Fruit fly (Drosophila melanogaster) whole organism, embryonic: ENCODE measurements around the gene NKCC.

Source experiments
- Ada2b ChIP-seq: fragments of 200-800 bp; sonication (Bioruptor generic); IDR thresholded peaks from 2 replicates; pipeline ENCODE4 v1.3.6; 2022; ENCODE audit warnings: missing biosample characterization, missing genetic modification characterization
- Aef1 ChIP-seq: fragments of 200-800 bp; sonication (Bioruptor generic); IDR thresholded peaks from 3 replicates; pipeline ENCODE4 v1.3.6; 2022; ENCODE audit warnings: missing biosample characterization, missing genetic modification characterization
- B-H1 ChIP-seq: fragments of 200-800 bp; sonication (Bioruptor generic); IDR thresholded peaks from 3 replicates; pipeline ENCODE4 v1.3.6; 2022; ENCODE audit warnings: missing biosample characterization, missing genetic modification characterization
- CG10147 ChIP-seq: fragments of 200-800 bp; sonication (Bioruptor generic); optimal IDR thresholded peaks from 2 replicates; lab custom pipeline; 2019; ENCODE audit warnings: missing biosample characterization, mild to moderate bottlenecking, missing genetic modification characterization, moderate library complexity
- CG10321 ChIP-seq: fragments of 200-800 bp; sonication (Bioruptor generic); IDR thresholded peaks from 2 replicates; pipeline ENCODE4 v1.3.6; 2022; ENCODE audit warnings: missing biosample characterization, missing genetic modification characterization
- CG10366 ChIP-seq: fragments of 200-800 bp; sonication (Bioruptor generic); IDR thresholded peaks from 2 replicates; pipeline ENCODE4 v1.3.6; 2022; ENCODE audit warnings: missing biosample characterization, missing genetic modification characterization
- CG10654 ChIP-seq: fragments of 200-800 bp; sonication (Bioruptor generic); optimal IDR thresholded peaks from 2 replicates; lab custom pipeline; 2016; ENCODE audit warnings: missing biosample characterization, missing genetic modification characterization
- CG11695 ChIP-seq: fragments of 200-800 bp; sonication (Bioruptor generic); IDR thresholded peaks from 3 replicates; pipeline ENCODE4 v1.3.6; 2022; ENCODE audit warnings: missing biosample characterization, missing genetic modification characterization
- CG12391 ChIP-seq: fragments of 200-800 bp; sonication (Bioruptor generic); optimal IDR thresholded peaks from 3 replicates; lab custom pipeline; 2018; ENCODE audit warnings: missing biosample characterization, mild to moderate bottlenecking, missing genetic modification characterization, moderate library complexity
- CG14441 ChIP-seq: fragments of 200-800 bp; sonication (Bioruptor generic); IDR thresholded peaks from 2 replicates; pipeline ENCODE4 v1.3.6; 2022; ENCODE audit warnings: missing biosample characterization, missing genetic modification characterization
- CG14860 ChIP-seq: fragments of 200-800 bp; sonication (Bioruptor generic); IDR thresholded peaks from 3 replicates; pipeline ENCODE4 v1.3.6; 2022; ENCODE audit warnings: missing biosample characterization, missing genetic modification characterization; ENCODE audit not compliant: partially characterized antibody
- CG15479 ChIP-seq: fragments of 200-800 bp; sonication (Bioruptor generic); optimal IDR thresholded peaks from 3 replicates; lab custom pipeline; 2019; ENCODE audit warnings: missing biosample characterization, mild to moderate bottlenecking, missing genetic modification characterization, moderate library complexity
- CG15696 ChIP-seq: fragments of 200-800 bp; sonication (Bioruptor generic); optimal IDR thresholded peaks from 2 replicates; lab custom pipeline; 2019; ENCODE audit warnings: missing biosample characterization, mild to moderate bottlenecking, missing genetic modification characterization, moderate library complexity
- CG17359 ChIP-seq: fragments of 200-800 bp; sonication (Bioruptor generic); optimal IDR thresholded peaks from 3 replicates; lab custom pipeline; 2018; ENCODE audit warnings: missing biosample characterization, mild to moderate bottlenecking, missing genetic modification characterization, moderate library complexity
- CG2199 ChIP-seq: fragments of 200-800 bp; sonication (Bioruptor generic); IDR thresholded peaks from 3 replicates; pipeline ENCODE4 v1.3.6; 2022; ENCODE audit warnings: missing biosample characterization, missing genetic modification characterization
- CG2678 ChIP-seq: fragments of 200-800 bp; sonication (Bioruptor generic); optimal IDR thresholded peaks from 3 replicates; lab custom pipeline; 2019; ENCODE audit warnings: missing biosample characterization, mild to moderate bottlenecking, missing genetic modification characterization, moderate library complexity
- CG31441 ChIP-seq: fragments of 200-800 bp; sonication (Bioruptor generic); IDR thresholded peaks from 2 replicates; pipeline ENCODE4 v1.3.6; 2022; ENCODE audit warnings: missing biosample characterization, missing genetic modification characterization
- CG3847 ChIP-seq: fragments of 200-800 bp; sonication (Bioruptor generic); IDR thresholded peaks from 2 replicates; pipeline ENCODE4 v1.3.6; 2022; ENCODE audit warnings: missing biosample characterization, missing genetic modification characterization
- CG6765 ChIP-seq: fragments of 200-800 bp; sonication (Bioruptor generic); optimal IDR thresholded peaks from 3 replicates; lab custom pipeline; 2017; ENCODE audit warnings: missing biosample characterization, mild to moderate bottlenecking, missing genetic modification characterization
- CG6813 ChIP-seq: fragments of 200-800 bp; sonication (Bioruptor generic); optimal IDR thresholded peaks from 2 replicates; lab custom pipeline; 2017; ENCODE audit warnings: missing biosample characterization, missing genetic modification characterization, mild to moderate bottlenecking, moderate library complexity, missing genetic modification reagents
- CG7357 ChIP-seq: fragments of 200-800 bp; sonication (Bioruptor generic); IDR thresholded peaks from 3 replicates; pipeline ENCODE4 v1.3.6; 2022; ENCODE audit warnings: missing biosample characterization, missing genetic modification characterization
- CG8478 ChIP-seq: fragments of >200 bp; optimal IDR thresholded peaks from 2 replicates; lab custom pipeline; 2018
- E2f2 ChIP-seq: fragments of 200-800 bp; sonication (Bioruptor generic); IDR thresholded peaks from 2 replicates; pipeline ENCODE4 v1.3.6; 2022; ENCODE audit warnings: missing biosample characterization, missing genetic modification characterization
- Gug ChIP-seq: fragments of 200-800 bp; sonication (Bioruptor generic); IDR thresholded peaks from 4 replicates; pipeline ENCODE4 v1.3.6; 2022; ENCODE audit warnings: missing biosample characterization, missing genetic modification characterization
- HmgD ChIP-seq: fragments of 200-800 bp; sonication (Bioruptor generic); optimal IDR thresholded peaks from 3 replicates; lab custom pipeline; 2016; ENCODE audit warnings: missing biosample characterization, missing genetic modification characterization
- Hr51 ChIP-seq, 2 experiments: fragments of 200-800 bp; sonication (Bioruptor generic); optimal IDR thresholded peaks; 2 replicates in 1 of 2; 3 replicates in 1 of 2; lab custom pipeline; 2016 to 2018; ENCODE audit warnings: missing biosample characterization in 2 of 2, missing genetic modification characterization in 2 of 2, mild to moderate bottlenecking in 1 of 2, moderate library complexity in 1 of 2
- MESR4 ChIP-seq: fragments of 200-800 bp; sonication (Bioruptor generic); optimal IDR thresholded peaks from 2 replicates; lab custom pipeline; 2018; ENCODE audit warnings: missing biosample characterization, mild to moderate bottlenecking, missing genetic modification characterization, moderate library complexity
- NFAT ChIP-seq: fragments of 200-800 bp; sonication (Bioruptor generic); IDR thresholded peaks from 2 replicates; pipeline ENCODE4 v1.3.6; 2022; ENCODE audit warnings: missing biosample characterization, missing genetic modification characterization
- Neu2 ChIP-seq: fragments of 200-800 bp; sonication (Bioruptor generic); optimal IDR thresholded peaks from 3 replicates; lab custom pipeline; 2016; ENCODE audit warnings: missing biosample characterization, missing genetic modification characterization, borderline replicate concordance
- Nf-YC ChIP-seq: fragments of 200-800 bp; optimal IDR thresholded peaks from 3 replicates; lab custom pipeline; 2019; ENCODE audit warnings: missing biosample characterization, mild to moderate bottlenecking, missing genetic modification characterization, moderate library complexity
- Rfx ChIP-seq: fragments of 200-800 bp; sonication (Bioruptor generic); IDR thresholded peaks from 2 replicates; pipeline ENCODE4 v1.3.6; 2022; ENCODE audit warnings: missing biosample characterization, missing genetic modification characterization
- Scr ChIP-seq: fragments of 200-800 bp; sonication (Bioruptor generic); IDR thresholded peaks from 2 replicates; pipeline ENCODE4 v1.3.6; 2022; ENCODE audit warnings: missing biosample characterization, missing genetic modification characterization; ENCODE audit not compliant: partially characterized antibody
- amos ChIP-seq: fragments of 200-800 bp; sonication (Bioruptor generic); IDR thresholded peaks from 2 replicates; pipeline ENCODE4 v1.3.6; 2022; ENCODE audit warnings: missing biosample characterization, missing genetic modification characterization; ENCODE audit not compliant: partially characterized antibody
- ash1 ChIP-seq: fragments of 200-800 bp; sonication (Bioruptor generic); optimal IDR thresholded peaks from 2 replicates; lab custom pipeline; 2018; ENCODE audit warnings: missing biosample characterization, mild to moderate bottlenecking, missing genetic modification characterization
- br ChIP-seq: fragments of >200 bp; optimal IDR thresholded peaks from 2 replicates; lab custom pipeline; 2017
- bsh ChIP-seq, 2 experiments: fragments of 200-800 bp; sonication (Bioruptor generic); optimal IDR thresholded peaks; 2 replicates each; lab custom pipeline; 2017 to 2018; ENCODE audit warnings: mild to moderate bottlenecking in 2 of 2, missing biosample characterization in 2 of 2, missing genetic modification characterization in 2 of 2, moderate library complexity in 1 of 2
- chif ChIP-seq, 2 experiments: fragments of 200-800 bp; sonication (Bioruptor generic); optimal IDR thresholded peaks; 3 replicates each; lab custom pipeline; 2016; ENCODE audit warnings: missing biosample characterization in 2 of 2, missing genetic modification characterization in 2 of 2
- dimm ChIP-seq: fragments of 200-800 bp; sonication (Bioruptor generic); IDR thresholded peaks from 2 replicates; pipeline ENCODE4 v1.3.6; 2022; ENCODE audit warnings: missing biosample characterization, missing genetic modification characterization
- fd3F ChIP-seq: fragments of 200-800 bp; sonication (Bioruptor generic); optimal IDR thresholded peaks from 2 replicates; lab custom pipeline; 2018; ENCODE audit warnings: missing biosample characterization, mild to moderate bottlenecking, missing genetic modification characterization, moderate library complexity
- hbn ChIP-seq: fragments of 200-800 bp; sonication (Bioruptor generic); IDR thresholded peaks from 2 replicates; pipeline ENCODE4 v1.3.6; 2022; ENCODE audit warnings: missing biosample characterization, missing genetic modification characterization; ENCODE audit not compliant: partially characterized antibody
- ind ChIP-seq: fragments of 200-800 bp; sonication (Bioruptor generic); optimal IDR thresholded peaks from 3 replicates; lab custom pipeline; 2016; ENCODE audit warnings: missing biosample characterization, missing genetic modification characterization
- lab ChIP-seq: fragments of 200-800 bp; sonication (Bioruptor generic); optimal IDR thresholded peaks from 3 replicates; lab custom pipeline; 2017; ENCODE audit warnings: missing biosample characterization, missing genetic modification characterization, mild to moderate bottlenecking, moderate library complexity, missing genetic modification reagents
- lilli ChIP-seq: fragments of 200-800 bp; sonication (Bioruptor generic); optimal IDR thresholded peaks from 3 replicates; lab custom pipeline; 2016; ENCODE audit warnings: missing biosample characterization, missing genetic modification characterization
- luna ChIP-seq: fragments of 200-800 bp; sonication (Bioruptor generic); optimal IDR thresholded peaks from 2 replicates; lab custom pipeline; 2016; ENCODE audit warnings: missing biosample characterization, missing genetic modification characterization
- mam ChIP-seq: fragments of 200-800 bp; sonication (Bioruptor generic); optimal IDR thresholded peaks from 3 replicates; lab custom pipeline; 2016; ENCODE audit warnings: missing biosample characterization, missing genetic modification characterization
- row ChIP-seq: fragments of 200-800 bp; sonication (Bioruptor generic); IDR thresholded peaks from 3 replicates; pipeline ENCODE4 v1.3.6; 2022; ENCODE audit warnings: missing biosample characterization, missing genetic modification characterization
- sim ChIP-seq: fragments of 200-800 bp; sonication (Bioruptor generic); IDR thresholded peaks from 2 replicates; pipeline ENCODE4 v1.3.6; 2022; ENCODE audit warnings: missing biosample characterization, missing genetic modification characterization
- unc-4 ChIP-seq: fragments of 200-800 bp; sonication (Bioruptor generic); IDR thresholded peaks from 2 replicates; pipeline ENCODE4 v1.3.6; 2022; ENCODE audit warnings: missing biosample characterization, missing genetic modification characterization; ENCODE audit not compliant: partially characterized antibody
- unpg ChIP-seq: fragments of 200-800 bp; sonication (Bioruptor generic); optimal IDR thresholded peaks from 3 replicates; lab custom pipeline; 2018; ENCODE audit warnings: missing biosample characterization, mild to moderate bottlenecking, missing genetic modification characterization, moderate library complexity
- usp ChIP-seq: fragments of >200 bp; optimal IDR thresholded peaks from 2 replicates; lab custom pipeline; 2017; ENCODE audit warnings: missing biosample characterization, missing genetic modification characterization
- wek ChIP-seq: fragments of 200-800 bp; sonication (Bioruptor generic); optimal IDR thresholded peaks from 3 replicates; lab custom pipeline; 2018; ENCODE audit warnings: missing biosample characterization, mild to moderate bottlenecking, missing genetic modification characterization, moderate library complexity

The NKCC gene

dm6 chr3R:5474551-5474950, 28.0 kb downstream of the NKCC start, which contains the start of the genes CG45100, HDAC3 and Hcs (continued):
- TF ChIP-seq Neu2 (GFP tag; lab: Kevin White, UChicago) (no peak), CG14860 (GFP tag; lab: Robert Waterston, UW) (peak; percentile 88), ind (peak; percentile 50), CG10321 (GFP tag; lab: Robert Waterston, UW) (no peak), CG31441 (GFP tag; lab: Robert Waterston, UW) (no peak), HmgD (peak; percentile 24), CG3847 (GFP tag; lab: Robert Waterston, UW) (peak; percentile 50; the same call in 1 of the 2 replicates), CG6813 (GFP tag; lab: Kevin White, UChicago) (no peak), fd3F (GFP tag; lab: Kevin White, UChicago) (no peak), wek (GFP tag; lab: Kevin White, UChicago) (no peak), lab (GFP tag; lab: Kevin White, UChicago) (no peak), luna (GFP tag; lab: Kevin White, UChicago) (no peak), Aef1 (GFP tag; lab: Robert Waterston, UW) (peak; percentile 44; the same call in 2 of the 3 replicates), hbn (GFP tag; lab: Robert Waterston, UW) (peak; percentile 88), Ada2b (GFP tag; lab: Robert Waterston, UW) (no peak), Hr51 (GFP tag; optimal IDR thresholded peaks at IDR 0.05; lab: Kevin White, UChicago) (peak in 1 of 2 experiments; percentile 55), E2f2 (GFP tag; lab: Robert Waterston, UW) (no peak), br (no peak), row (GFP tag; lab: Robert Waterston, UW) (peak; percentile 97), bsh (GFP tag; optimal IDR thresholded peaks at IDR 0.05; lab: Kevin White, UChicago) (no peak), CG7357 (no peak), CG10366 (peak; percentile 36; the same call in 1 of the 2 replicates), CG15696 (peak; percentile 45), Gug (GFP tag; lab: Robert Waterston, UW) (peak; percentile 66; the same call in 2 of the 4 replicates), CG6765 (GFP tag; lab: Kevin White, UChicago) (no peak), MESR4 (GFP tag; lab: Kevin White, UChicago) (no peak), chif (GFP tag; optimal IDR thresholded peaks at IDR 0.05; lab: Kevin White, UChicago) (peak in 1 of 2 experiments; percentile 34), CG2678 (tag; lab: Kevin White, UChicago) (no peak), CG10654 (GFP tag; lab: Kevin White, UChicago) (peak; percentile 2), Nf-YC (tag; lab: Kevin White, UChicago) (no peak), CG15479 (GFP tag; lab: Kevin White, UChicago) (peak; percentile 29), CG10147 (GFP tag; lab: Kevin White, UChicago) (no peak), CG11695 (GFP tag; lab: Robert Waterston, UW) (no peak), unc-4 (peak; percentile 84), lilli (GFP tag; lab: Kevin White, UChicago) (peak; percentile 74), CG8478 (no peak), ash1 (GFP tag; lab: Kevin White, UChicago) (no peak), dimm (no peak), NFAT (GFP tag; lab: Robert Waterston, UW) (peak; percentile 56; the same call in 1 of the 2 replicates), Rfx (GFP tag; lab: Robert Waterston, UW) (peak; percentile 68), unpg (GFP tag; lab: Kevin White, UChicago) (no peak), usp (GFP tag; lab: Kevin White, UChicago) (no peak), B-H1 (no peak), mam (GFP tag; lab: Kevin White, UChicago) (peak; percentile 69), Scr (GFP tag; lab: Robert Waterston, UW) (peak; percentile 93), CG2199 (no peak), sim (GFP tag; lab: Robert Waterston, UW) (no peak), amos (GFP tag; lab: Robert Waterston, UW) (peak; percentile 86), CG17359 (no peak), CG14441 (GFP tag; lab: Robert Waterston, UW) (peak; percentile 27; the same call in 1 of the 2 replicates), CG12391 (tag; lab: Kevin White, UChicago) (peak; percentile 58)
